Worm (Caenorhabditis elegans) whole organism, L3 larva: Measurements from ENCODE around the gene ssp-32.

Source experiments
- R02D3.7 ChIP-seq: fragments of 150-350 bp; optimal IDR thresholded peaks from 2 replicates; lab custom pipeline; 2014; ENCODE audit warnings: missing biosample characterization, missing genetic modification characterization
- ZK546.5 ChIP-seq: sonication (generic microtip); optimal IDR thresholded peaks from 2 replicates; lab custom pipeline; 2017; ENCODE audit warnings: missing biosample characterization, missing genetic modification characterization
- ama-1 ChIP-seq: fragments of 150-350 bp; optimal IDR thresholded peaks from 2 replicates; lab custom pipeline; 2018
- ceh-16 ChIP-seq: sonication (generic microtip); optimal IDR thresholded peaks from 2 replicates; lab custom pipeline; 2017; ENCODE audit warnings: missing biosample characterization, missing genetic modification characterization
- ceh-28 ChIP-seq: fragments of 150-350 bp; optimal IDR thresholded peaks from 2 replicates; lab custom pipeline; 2014; ENCODE audit warnings: missing biosample characterization, missing genetic modification reagents, missing genetic modification characterization
- ceh-82 ChIP-seq: fragments of 150-350 bp; optimal IDR thresholded peaks from 2 replicates; lab custom pipeline; 2014; ENCODE audit warnings: missing biosample characterization, missing genetic modification characterization
- ceh-9 ChIP-seq: sonication (generic microtip); optimal IDR thresholded peaks from 2 replicates; lab custom pipeline; 2018; ENCODE audit warnings: missing biosample characterization, missing genetic modification characterization
- egl-5 ChIP-seq: fragments of 150-350 bp; optimal IDR thresholded peaks from 2 replicates; lab custom pipeline; 2017; ENCODE audit warnings: missing biosample characterization, missing genetic modification reagents, missing genetic modification characterization, inconsistent platforms
- elt-1 ChIP-seq: fragments of 150-350 bp; optimal IDR thresholded peaks from 2 replicates; lab custom pipeline; 2014; ENCODE audit warnings: missing biosample characterization, missing genetic modification characterization
- elt-2 ChIP-seq: sonication (generic microtip); optimal IDR thresholded peaks from 2 replicates; lab custom pipeline; 2016; ENCODE audit warnings: missing genetic modification reagents, mild to moderate bottlenecking, missing genetic modification characterization, missing compliant biosample characterization
- elt-3 ChIP-seq, 3 experiments: fragments of 150-350 bp in 1 of 3; sonication (generic microtip) in 2 of 3; optimal IDR thresholded peaks; 2 replicates in 2 of 3; 4 replicates in 1 of 3; lab custom pipeline; 2014 to 2017; ENCODE audit warnings: missing biosample characterization in 3 of 3, missing genetic modification characterization in 3 of 3
- eor-1 ChIP-seq, 2 experiments: fragments of 150-350 bp; optimal IDR thresholded peaks; 2 replicates each; lab custom pipeline; 2014 to 2018; ENCODE audit warnings: missing biosample characterization in 2 of 2, missing genetic modification characterization in 2 of 2
- fkh-10 ChIP-seq: sonication (generic microtip); optimal IDR thresholded peaks from 2 replicates; lab custom pipeline; 2017; ENCODE audit warnings: missing biosample characterization, missing genetic modification reagents, missing genetic modification characterization
- fkh-2 ChIP-seq: fragments of 150-350 bp; optimal IDR thresholded peaks from 2 replicates; lab custom pipeline; 2014; ENCODE audit warnings: missing biosample characterization, missing genetic modification reagents, missing genetic modification characterization
- fos-1 ChIP-seq: fragments of 150-350 bp; optimal IDR thresholded peaks from 2 replicates; lab custom pipeline; 2014; ENCODE audit warnings: missing biosample characterization, missing genetic modification characterization
- hmg-11 ChIP-seq: sonication (generic microtip); optimal IDR thresholded peaks from 2 replicates; lab custom pipeline; 2016; ENCODE audit warnings: missing genetic modification characterization, missing compliant biosample characterization
- jun-1 ChIP-seq: fragments of 150-350 bp; optimal IDR thresholded peaks from 2 replicates; lab custom pipeline; 2014; ENCODE audit warnings: missing biosample characterization, missing genetic modification reagents, missing genetic modification characterization
- lin-15B ChIP-seq: fragments of 150-350 bp; optimal IDR thresholded peaks from 2 replicates; lab custom pipeline; 2014; ENCODE audit warnings: missing biosample characterization, missing genetic modification characterization
- lin-39 ChIP-seq: fragments of 150-350 bp; optimal IDR thresholded peaks from 2 replicates; lab custom pipeline; 2018; ENCODE audit warnings: missing biosample characterization, missing genetic modification reagents, missing genetic modification characterization
- lsy-12 ChIP-seq: sonication (generic microtip); optimal IDR thresholded peaks from 2 replicates; lab custom pipeline; 2016; ENCODE audit warnings: mild to moderate bottlenecking, missing genetic modification characterization, missing compliant biosample characterization
- mdl-1 ChIP-seq: fragments of 150-350 bp; optimal IDR thresholded peaks from 2 replicates; lab custom pipeline; 2014; ENCODE audit warnings: missing biosample characterization, missing genetic modification characterization
- nfya-1 ChIP-seq: sonication (generic microtip); optimal IDR thresholded peaks from 2 replicates; lab custom pipeline; 2017; ENCODE audit warnings: missing genetic modification characterization, mild to moderate bottlenecking, missing compliant biosample characterization, antibody characterized with exemption, moderate library complexity; ENCODE audit not compliant: insufficient read depth
- nhr-11 ChIP-seq: fragments of 150-350 bp; optimal IDR thresholded peaks from 2 replicates; lab custom pipeline; 2014; ENCODE audit warnings: missing biosample characterization, missing genetic modification characterization
- nhr-12 ChIP-seq: fragments of 150-350 bp; optimal IDR thresholded peaks from 2 replicates; lab custom pipeline; 2014; ENCODE audit warnings: missing biosample characterization, missing genetic modification characterization
- nhr-23 ChIP-seq: fragments of 150-350 bp; optimal IDR thresholded peaks from 2 replicates; lab custom pipeline; 2014; ENCODE audit warnings: missing biosample characterization, missing genetic modification reagents, missing genetic modification characterization
- nhr-237 ChIP-seq: fragments of 150-350 bp; optimal IDR thresholded peaks from 2 replicates; lab custom pipeline; 2014; ENCODE audit warnings: missing biosample characterization, missing genetic modification characterization
- nhr-25 ChIP-seq: sonication (generic microtip); optimal IDR thresholded peaks from 2 replicates; lab custom pipeline; 2017; ENCODE audit warnings: missing biosample characterization, missing genetic modification characterization
- nhr-28 ChIP-seq: fragments of 150-350 bp; optimal IDR thresholded peaks from 2 replicates; lab custom pipeline; 2014; ENCODE audit warnings: missing biosample characterization, missing genetic modification characterization
- nhr-43 ChIP-seq: sonication (generic microtip); optimal IDR thresholded peaks from 2 replicates; lab custom pipeline; 2016; ENCODE audit warnings: mild to moderate bottlenecking, missing genetic modification characterization, missing compliant biosample characterization; ENCODE audit not compliant: poor library complexity, severe bottlenecking
- nhr-76 ChIP-seq: fragments of 150-350 bp; sonication (generic microtip); optimal IDR thresholded peaks from 5 replicates; lab custom pipeline; 2014; ENCODE audit warnings: missing biosample characterization, missing genetic modification characterization
- nhr-77 ChIP-seq: fragments of 150-350 bp; optimal IDR thresholded peaks from 2 replicates; lab custom pipeline; 2014; ENCODE audit warnings: missing biosample characterization, missing genetic modification characterization
- pha-4 ChIP-seq: fragments of 150-350 bp; optimal IDR thresholded peaks from 2 replicates; lab custom pipeline; 2014; ENCODE audit warnings: missing biosample characterization, missing genetic modification reagents, missing genetic modification characterization
- pqm-1 ChIP-seq: fragments of 150-350 bp; optimal IDR thresholded peaks from 2 replicates; lab custom pipeline; 2017; ENCODE audit warnings: missing biosample characterization, missing genetic modification characterization, inconsistent platforms
- skn-1 ChIP-seq: fragments of 150-350 bp; optimal IDR thresholded peaks from 2 replicates; lab custom pipeline; 2014; ENCODE audit warnings: missing biosample characterization, missing genetic modification characterization
- snpc-4 ChIP-seq: fragments of 150-350 bp; optimal IDR thresholded peaks from 2 replicates; lab custom pipeline; 2014; ENCODE audit warnings: missing biosample characterization, missing genetic modification characterization
- tbx-2 ChIP-seq: sonication (generic microtip); optimal IDR thresholded peaks from 2 replicates; lab custom pipeline; 2016; ENCODE audit warnings: mild to moderate bottlenecking, missing genetic modification characterization, missing compliant biosample characterization
- unc-62 ChIP-seq: fragments of 150-350 bp; sonication (generic microtip); optimal IDR thresholded peaks from 4 replicates; lab custom pipeline; 2014; ENCODE audit warnings: missing biosample characterization, missing genetic modification reagents, missing genetic modification characterization
- ztf-4 ChIP-seq: fragments of 150-350 bp; optimal IDR thresholded peaks from 2 replicates; lab custom pipeline; 2014; ENCODE audit warnings: missing biosample characterization, missing genetic modification characterization

Gene ssp-32

ce11 chrIV:9867915-9868314, 27.3 kb upstream of the ssp-32 start:
- TF ChIP-seq ceh-16 (tag; lab: Kevin White, UChicago): no peak
- no peak for TF ChIP-seq lin-39 (tag; lab: Kevin White, UChicago)
- no peak for TF ChIP-seq ceh-9
- no peak for TF ChIP-seq eor-1 (tag; optimal IDR thresholded peaks at IDR 0.05; lab: Kevin White, UChicago)
- TF ChIP-seq nhr-43 (tag; lab: Kevin White, UChicago): peak; percentile 99
- TF ChIP-seq snpc-4 (tag; lab: Kevin White, UChicago): no peak
- TF ChIP-seq elt-3 (tag; optimal IDR thresholded peaks at IDR 0.05; lab: Kevin White, UChicago): peak in 2 of 3 experiments; percentile 40 to 50
- TF ChIP-seq nhr-76 (tag; lab: Kevin White, UChicago): no peak
- TF ChIP-seq nhr-23 (tag; lab: Kevin White, UChicago): peak; percentile 99
- TF ChIP-seq nfya-1: peak; percentile 29
- no peak for TF ChIP-seq hmg-11 (tag; lab: Kevin White, UChicago)
- TF ChIP-seq lsy-12 (tag; lab: Kevin White, UChicago): peak; percentile 30
- TF ChIP-seq egl-5 (tag; lab: Kevin White, UChicago): no peak
- peak; percentile 48 for TF ChIP-seq ceh-28 (tag; lab: Kevin White, UChicago)
- TF ChIP-seq nhr-25 (tag; lab: Kevin White, UChicago): peak; percentile 93
- no peak for TF ChIP-seq pha-4 (tag; lab: Kevin White, UChicago)
- no peak for TF ChIP-seq ZK546.5 (tag; lab: Kevin White, UChicago)
- peak; percentile 77 for TF ChIP-seq ztf-4 (tag; lab: Kevin White, UChicago)
- peak; percentile 35 for TF ChIP-seq mdl-1 (tag; lab: Kevin White, UChicago)
- peak; percentile 3 for TF ChIP-seq unc-62 (GFP tag; lab: Kevin White, UChicago)
- peak; percentile 57 for TF ChIP-seq tbx-2 (tag; lab: Kevin White, UChicago)
- TF ChIP-seq nhr-12 (tag; lab: Kevin White, UChicago): no peak

DNA sequence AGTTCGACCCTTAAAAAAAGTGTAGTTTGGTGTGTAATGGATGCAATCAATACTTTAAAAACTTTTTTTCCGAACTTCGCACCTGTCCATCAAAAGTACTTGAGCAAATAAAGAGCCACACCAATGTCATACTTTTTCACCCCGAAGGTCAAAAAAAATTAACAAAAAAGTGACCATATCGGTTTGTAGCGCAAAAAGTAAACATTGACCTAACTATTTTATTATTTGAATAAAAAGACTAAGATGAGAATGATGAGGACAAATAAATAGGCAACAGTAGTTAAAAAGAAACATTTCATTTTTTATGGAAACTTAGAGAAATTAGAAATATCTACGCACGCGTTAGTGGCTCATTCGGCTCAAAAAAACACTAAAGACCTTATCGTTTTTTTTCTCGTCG, 25.8 kb upstream of the ssp-32 start:
- no peak for TF ChIP-seq nfya-1
- no peak for TF ChIP-seq ceh-82 (tag; lab: Kevin White, UChicago)
- TF ChIP-seq pqm-1 (tag; lab: Kevin White, UChicago): no peak
- TF ChIP-seq pha-4 (tag; lab: Kevin White, UChicago): peak; percentile 91

- peak; percentile 70 for TF ChIP-seq elt-1
- no peak for TF ChIP-seq ceh-28 (tag; lab: Kevin White, UChicago)
- no peak for TF ChIP-seq nhr-237
- no peak for TF ChIP-seq ama-1 (lab: Kevin White, UChicago)
- TF ChIP-seq hmg-11 (tag; lab: Kevin White, UChicago): no peak
- TF ChIP-seq ztf-4 (tag; lab: Kevin White, UChicago): no peak
- no peak for TF ChIP-seq lin-39 (tag; lab: Kevin White, UChicago)
- no peak for TF ChIP-seq fkh-2 (tag; lab: Kevin White, UChicago)
- TF ChIP-seq nhr-11 (tag; lab: Kevin White, UChicago): no peak
- TF ChIP-seq nfya-1: no peak
- no peak for TF ChIP-seq nhr-28 (tag; lab: Kevin White, UChicago)
- TF ChIP-seq nhr-23 (tag; lab: Kevin White, UChicago): no peak
- peak; percentile 3 for TF ChIP-seq nhr-25 (tag; lab: Kevin White, UChicago)
- TF ChIP-seq pha-4 (tag; lab: Kevin White, UChicago): no peak
- TF ChIP-seq unc-62 (GFP tag; lab: Kevin White, UChicago): no peak
- no peak for TF ChIP-seq fos-1 (tag; lab: Kevin White, UChicago)
- TF ChIP-seq fkh-10 (GFP tag; lab: Kevin White, UChicago): no peak
- TF ChIP-seq tbx-2 (tag; lab: Kevin White, UChicago): no peak
Observed at ce11 chrIV:9872210-9872609, 23.0 kb upstream of the ssp-32 start.

DNA sequence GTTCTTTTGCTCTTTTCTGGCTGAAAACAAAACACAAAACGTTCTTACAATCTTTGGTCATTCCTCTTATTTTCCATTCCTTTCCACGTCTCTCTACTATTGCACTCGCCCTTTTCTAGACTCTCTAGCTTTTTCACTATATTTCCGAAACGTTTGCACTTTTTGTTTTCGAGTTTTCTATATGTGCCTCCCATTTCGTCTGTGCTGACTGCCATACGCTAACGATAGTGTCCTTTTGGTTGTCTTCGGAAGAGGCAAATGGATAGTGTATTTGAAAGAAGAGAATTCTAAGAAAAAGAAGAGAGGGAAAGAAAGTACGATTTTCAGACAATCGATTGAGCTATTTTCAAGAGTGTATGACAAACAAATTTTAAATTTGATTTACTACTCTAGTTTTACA, 22.4 kb upstream of the ssp-32 start:
- TF ChIP-seq ceh-28 (tag; lab: Kevin White, UChicago) (peak; percentile 26), snpc-4 (tag; lab: Kevin White, UChicago) (no peak), jun-1 (no peak), lin-39 (tag; lab: Kevin White, UChicago) (peak; percentile 1), unc-62 (GFP tag; lab: Kevin White, UChicago) (no peak), nhr-237 (no peak), elt-2 (tag; lab: Kevin White, UChicago) (peak; percentile 60), skn-1 (tag; lab: Kevin White, UChicago) (peak; percentile 2), mdl-1 (tag; lab: Kevin White, UChicago) (no peak), R02D3.7 (tag; lab: Kevin White, UChicago) (no peak), hmg-11 (tag; lab: Kevin White, UChicago) (peak; percentile 29), pha-4 (tag; lab: Kevin White, UChicago) (peak; percentile 66), tbx-2 (tag; lab: Kevin White, UChicago) (no peak), nfya-1 (peak; percentile 57), nhr-77 (tag; lab: Kevin White, UChicago) (no peak), pqm-1 (tag; lab: Kevin White, UChicago) (peak; percentile 77), lin-15B (tag; lab: Kevin White, UChicago) (peak; percentile 18)
